Worm (Caenorhabditis elegans) whole organism, L3 larva: ENCODE data around the gene C33F10.14.

Experiments used
- R02D3.7 ChIP-seq: fragments of 150-350 bp; optimal IDR thresholded peaks from 2 replicates; lab custom pipeline; 2014; ENCODE audit warnings: missing biosample characterization, missing genetic modification characterization
- ama-1 ChIP-seq: fragments of 150-350 bp; optimal IDR thresholded peaks from 2 replicates; lab custom pipeline; 2018
- elt-1 ChIP-seq: fragments of 150-350 bp; optimal IDR thresholded peaks from 2 replicates; lab custom pipeline; 2014; ENCODE audit warnings: missing biosample characterization, missing genetic modification characterization
- hmg-11 ChIP-seq: sonication (generic microtip); optimal IDR thresholded peaks from 2 replicates; lab custom pipeline; 2016; ENCODE audit warnings: missing genetic modification characterization, missing compliant biosample characterization
- lin-15B ChIP-seq: fragments of 150-350 bp; optimal IDR thresholded peaks from 2 replicates; lab custom pipeline; 2014; ENCODE audit warnings: missing biosample characterization, missing genetic modification characterization
- mdl-1 ChIP-seq: fragments of 150-350 bp; optimal IDR thresholded peaks from 2 replicates; lab custom pipeline; 2014; ENCODE audit warnings: missing biosample characterization, missing genetic modification characterization
- nhr-11 ChIP-seq: fragments of 150-350 bp; optimal IDR thresholded peaks from 2 replicates; lab custom pipeline; 2014; ENCODE audit warnings: missing biosample characterization, missing genetic modification characterization
- nhr-237 ChIP-seq: fragments of 150-350 bp; optimal IDR thresholded peaks from 2 replicates; lab custom pipeline; 2014; ENCODE audit warnings: missing biosample characterization, missing genetic modification characterization
- nhr-67 ChIP-seq: fragments of 150-350 bp; optimal IDR thresholded peaks from 2 replicates; lab custom pipeline; 2014; ENCODE audit warnings: missing biosample characterization, missing genetic modification characterization
- nhr-77 ChIP-seq: fragments of 150-350 bp; optimal IDR thresholded peaks from 2 replicates; lab custom pipeline; 2014; ENCODE audit warnings: missing biosample characterization, missing genetic modification characterization
- unc-62 ChIP-seq: fragments of 150-350 bp; sonication (generic microtip); optimal IDR thresholded peaks from 4 replicates; lab custom pipeline; 2014; ENCODE audit warnings: missing biosample characterization, missing genetic modification reagents, missing genetic modification characterization
- zag-1 ChIP-seq: fragments of 150-350 bp; optimal IDR thresholded peaks from 2 replicates; lab custom pipeline; 2014; ENCODE audit warnings: missing biosample characterization, missing genetic modification characterization

ce11 chrII:4767612-4768011 is 29.6 kb upstream of the C33F10.14 start:
- TF ChIP-seq nhr-11 (no peak), ama-1 (lab: Kevin White, UChicago) (no peak), R02D3.7 (tag; lab: Kevin White, UChicago) (no peak), lin-15B (tag; lab: Kevin White, UChicago) (no peak), mdl-1 (tag; lab: Kevin White, UChicago) (no peak), nhr-237 (no peak), zag-1 (tag; lab: Kevin White, UChicago) (no peak), nhr-67 (no peak), elt-1 (tag; lab: Kevin White, UChicago) (no peak), hmg-11 (no peak), unc-62 (GFP tag; lab: Kevin White, UChicago) (no peak), nhr-77 (no peak)
